Fruit fly (Drosophila melanogaster) whole organism, wandering third instar larva: ENCODE measurements around the gene Nle.

Source experiments
- Hr83 ChIP-seq: fragments of 200-300 bp; sonication (Bioruptor generic); optimal IDR thresholded peaks from 2 replicates; lab custom pipeline; 2016; ENCODE audit warnings: missing biosample characterization, mild to moderate bottlenecking, missing genetic modification characterization, moderate library complexity; ENCODE audit not compliant: poor library complexity, severe bottlenecking
- OdsH ChIP-seq: fragments of 200-800 bp; sonication (Bioruptor generic); optimal IDR thresholded peaks from 2 replicates; lab custom pipeline; 2016; ENCODE audit warnings: missing biosample characterization, mild to moderate bottlenecking, missing genetic modification characterization
- fru ChIP-seq: fragments of 200-800 bp; sonication (Bioruptor generic); optimal IDR thresholded peaks from 3 replicates; lab custom pipeline; 2016; ENCODE audit warnings: missing biosample characterization, mild to moderate bottlenecking, missing genetic modification characterization
- sage ChIP-seq: fragments of 200-800 bp; sonication (Bioruptor generic); optimal IDR thresholded peaks from 2 replicates; lab custom pipeline; 2016; ENCODE audit warnings: missing biosample characterization, mild to moderate bottlenecking, missing genetic modification characterization

DNA sequence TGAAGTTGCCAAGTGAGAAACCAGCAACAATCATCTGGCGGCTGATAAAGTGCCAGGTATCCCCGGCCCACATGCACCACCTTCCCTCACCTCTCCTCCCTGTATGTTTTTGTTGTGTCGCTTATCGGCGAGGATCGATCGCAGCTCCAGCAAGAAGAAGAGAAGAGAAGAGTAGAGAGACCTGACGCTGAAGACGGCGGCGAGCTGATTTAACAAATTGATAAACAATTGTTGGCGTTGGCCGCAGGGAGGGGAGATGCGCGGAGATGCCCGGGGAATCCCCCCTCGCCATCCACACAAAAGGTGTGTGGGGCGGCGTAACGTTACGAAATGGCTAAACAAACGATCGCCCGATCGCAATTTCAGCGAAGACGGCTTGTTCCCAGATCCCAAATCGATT is 34.2 kb downstream of the Nle start:
- TF ChIP-seq OdsH (GFP tag; lab: Kevin White, UChicago) (no peak), fru (GFP tag; lab: Kevin White, UChicago) (no peak), sage (GFP tag; lab: Kevin White, UChicago) (no peak), Hr83 (GFP tag; lab: Kevin White, UChicago) (no peak)
